Worm (Caenorhabditis elegans) whole organism, L4 larva: ENCODE results near the gene clh-5.

Experiments
- D1046.2 ChIP-seq: fragments of 200-800 bp; sonication (Bioruptor generic); IDR thresholded peaks from 2 replicates; pipeline ENCODE4 v1.3.6; 2022; ENCODE audit warnings: missing genetic modification characterization, missing compliant biosample characterization
- F37D6.2 ChIP-seq: sonication (generic microtip); optimal IDR thresholded peaks from 2 replicates; lab custom pipeline; 2016; ENCODE audit warnings: mild to moderate bottlenecking, missing genetic modification characterization, missing compliant biosample characterization
- R02D3.7 ChIP-seq: fragments of 150-350 bp; sonication (generic microtip); optimal IDR thresholded peaks from 3 replicates; lab custom pipeline; 2014; ENCODE audit warnings: missing biosample characterization, missing genetic modification characterization
- T20F7.1 ChIP-seq: fragments of 200-800 bp; sonication (Bioruptor generic); optimal IDR thresholded peaks from 2 replicates; lab custom pipeline; 2018; ENCODE audit warnings: mild to moderate bottlenecking, missing genetic modification characterization, missing compliant biosample characterization
- Y5F2A.4 ChIP-seq: fragments of 200-800 bp; sonication (Bioruptor generic); optimal IDR thresholded peaks from 2 replicates; lab custom pipeline; 2018; ENCODE audit warnings: mild to moderate bottlenecking, missing genetic modification characterization, missing compliant biosample characterization
- ZK337.2 ChIP-seq: fragments of 200-800 bp; sonication (Bioruptor generic); IDR thresholded peaks from 2 replicates; pipeline ENCODE4 v1.3.6; 2022; ENCODE audit warnings: missing genetic modification reagents, missing genetic modification characterization, missing compliant biosample characterization
- aha-1 ChIP-seq: fragments of 150-350 bp; peaks from one replicate; lab custom pipeline; 2014; ENCODE audit warnings: missing biosample characterization, missing genetic modification characterization
- aly-2 ChIP-seq: sonication (generic microtip); optimal IDR thresholded peaks from 2 replicates; lab custom pipeline; 2018; ENCODE audit warnings: missing biosample characterization, missing genetic modification characterization
- attf-4 ChIP-seq: sonication (generic microtip); optimal IDR thresholded peaks from 3 replicates; lab custom pipeline; 2017; ENCODE audit warnings: missing biosample characterization, missing genetic modification characterization
- ceh-44 ChIP-seq: fragments of 200-800 bp; sonication (Bioruptor generic); IDR thresholded peaks from 2 replicates; pipeline ENCODE4 v1.3.6; 2022; ENCODE audit warnings: missing genetic modification reagents, missing genetic modification characterization, missing compliant biosample characterization
- ceh-82 ChIP-seq: sonication (generic microtip); optimal IDR thresholded peaks from 2 replicates; lab custom pipeline; 2017; ENCODE audit warnings: missing biosample characterization, missing genetic modification characterization
- ces-1 ChIP-seq: fragments of 150-350 bp; sonication (generic microtip); optimal IDR thresholded peaks from 4 replicates; lab custom pipeline; 2014; ENCODE audit warnings: missing biosample characterization, missing genetic modification reagents, missing genetic modification characterization
- ctbp-1 ChIP-seq: fragments of 200-800 bp; sonication (Bioruptor generic); IDR thresholded peaks from 2 replicates; pipeline ENCODE4 v1.3.6; 2022; ENCODE audit warnings: missing genetic modification reagents, missing genetic modification characterization, missing compliant biosample characterization
- daf-12 ChIP-seq: fragments of 150-350 bp; optimal IDR thresholded peaks from 2 replicates; lab custom pipeline; 2014; ENCODE audit warnings: missing biosample characterization, missing genetic modification reagents, missing genetic modification characterization
- daf-19 ChIP-seq: fragments of 200-800 bp; sonication (Bioruptor generic); conservative IDR thresholded peaks from 2 replicates; pipeline ENCODE4 v1.3.6; 2022; ENCODE audit warnings: missing genetic modification characterization, missing compliant biosample characterization
- dmd-6 ChIP-seq: fragments of 200-800 bp; sonication (Bioruptor generic); IDR thresholded peaks from 2 replicates; pipeline ENCODE4 v1.3.6; 2022; ENCODE audit warnings: missing genetic modification reagents, missing genetic modification characterization, missing compliant biosample characterization
- dmd-8 ChIP-seq: fragments of 200-800 bp; sonication (Bioruptor generic); IDR thresholded peaks from 2 replicates; pipeline ENCODE4 v1.3.6; 2022; ENCODE audit warnings: missing genetic modification characterization, missing compliant biosample characterization
- dmd-9 ChIP-seq: fragments of 200-800 bp; sonication (Bioruptor generic); IDR thresholded peaks from 2 replicates; pipeline ENCODE4 v1.3.6; 2022; ENCODE audit warnings: missing genetic modification reagents, missing genetic modification characterization, missing compliant biosample characterization
- dve-1 ChIP-seq: sonication (generic microtip); optimal IDR thresholded peaks from 2 replicates; lab custom pipeline; 2017; ENCODE audit warnings: antibody characterized with exemption, mild to moderate bottlenecking, missing genetic modification characterization, missing compliant biosample characterization; ENCODE audit not compliant: insufficient read depth
- egl-27 ChIP-seq: sonication (generic microtip); optimal IDR thresholded peaks from 3 replicates; lab custom pipeline; 2017; ENCODE audit warnings: missing biosample characterization, missing genetic modification reagents, missing genetic modification characterization
- egl-43 ChIP-seq: fragments of 200-800 bp; sonication (Bioruptor generic); IDR thresholded peaks from 2 replicates; pipeline ENCODE4 v1.3.6; 2022; ENCODE audit warnings: missing genetic modification reagents, missing genetic modification characterization, missing compliant biosample characterization
- fkh-10 ChIP-seq: fragments of 150-350 bp; optimal IDR thresholded peaks from 2 replicates; lab custom pipeline; 2014; ENCODE audit warnings: missing biosample characterization, missing genetic modification reagents, missing genetic modification characterization
- fos-1 ChIP-seq: fragments of 150-350 bp; optimal IDR thresholded peaks from 2 replicates; lab custom pipeline; 2014; ENCODE audit warnings: missing biosample characterization, missing genetic modification characterization
- gei-8 ChIP-seq: fragments of 200-800 bp; sonication (Bioruptor generic); optimal IDR thresholded peaks from 2 replicates; lab custom pipeline; 2018; ENCODE audit warnings: mild to moderate bottlenecking, missing genetic modification characterization, missing compliant biosample characterization
- hif-1 ChIP-seq, 2 experiments: sonication (generic microtip); optimal IDR thresholded peaks; 2 replicates each; lab custom pipeline; 2016 to 2017; ENCODE audit warnings: missing compliant biosample characterization in 2 of 2, missing genetic modification characterization in 2 of 2, missing genetic modification reagents in 2 of 2, missing genotype in 2 of 2, mild to moderate bottlenecking in 1 of 2
- hlh-30 ChIP-seq: sonication (generic microtip); optimal IDR thresholded peaks from 2 replicates; lab custom pipeline; 2017; ENCODE audit warnings: antibody characterized with exemption, mild to moderate bottlenecking, missing genetic modification characterization, missing compliant biosample characterization; ENCODE audit not compliant: insufficient read depth
- lim-7 ChIP-seq: fragments of 200-800 bp; sonication (Bioruptor generic); IDR thresholded peaks from 2 replicates; pipeline ENCODE4 v1.3.6; 2022; ENCODE audit warnings: missing genetic modification characterization, missing compliant biosample characterization
- lin-15B ChIP-seq: fragments of 150-350 bp; sonication (generic microtip); optimal IDR thresholded peaks from 3 replicates; lab custom pipeline; 2014; ENCODE audit warnings: missing biosample characterization, missing genetic modification characterization
- lin-38 ChIP-seq: fragments of 200-800 bp; sonication (Bioruptor generic); IDR thresholded peaks from 2 replicates; pipeline ENCODE4 v1.3.6; 2022; ENCODE audit warnings: missing genetic modification reagents, missing genetic modification characterization, missing compliant biosample characterization
- lsy-2 ChIP-seq, 2 experiments: fragments of 150-350 bp in 1 of 2; sonication (generic microtip) in 1 of 2; optimal IDR thresholded peaks; 2 replicates each; lab custom pipeline; 2014 to 2017; ENCODE audit warnings: missing biosample characterization in 2 of 2, missing genetic modification characterization in 2 of 2
- madf-5 ChIP-seq, 2 experiments: fragments of 200-800 bp; sonication (Bioruptor generic); IDR thresholded peaks; 2 replicates each; pipeline ENCODE4 v1.3.6; 2022; ENCODE audit warnings: missing compliant biosample characterization in 2 of 2, missing genetic modification characterization in 2 of 2
- madf-9 ChIP-seq: fragments of 200-800 bp; sonication (Bioruptor generic); conservative IDR thresholded peaks from 2 replicates; pipeline ENCODE4 v1.3.6; 2022; ENCODE audit warnings: missing genetic modification reagents, missing genetic modification characterization, missing compliant biosample characterization
- mdt-29 ChIP-seq: fragments of 200-800 bp; sonication (Bioruptor generic); IDR thresholded peaks from 2 replicates; pipeline ENCODE4 v1.3.6; 2022; ENCODE audit warnings: missing genetic modification reagents, missing genetic modification characterization, missing compliant biosample characterization
- mep-1 ChIP-seq: fragments of 150-350 bp; sonication (generic microtip); optimal IDR thresholded peaks from 3 replicates; lab custom pipeline; 2014; ENCODE audit warnings: missing biosample characterization, missing genetic modification characterization
- mes-2 ChIP-seq: sonication (generic microtip); optimal IDR thresholded peaks from 2 replicates; lab custom pipeline; 2016; ENCODE audit warnings: missing genotype, mild to moderate bottlenecking, missing genetic modification characterization, missing compliant biosample characterization; ENCODE audit not compliant: poor library complexity, severe bottlenecking
- mxl-2 ChIP-seq: fragments of 200-800 bp; sonication (Bioruptor generic); conservative IDR thresholded peaks from 2 replicates; pipeline ENCODE4 v1.3.6; 2022; ENCODE audit warnings: missing genetic modification reagents, missing genetic modification characterization, missing compliant biosample characterization
- nhr-102 ChIP-seq: sonication (generic microtip); optimal IDR thresholded peaks from 2 replicates; lab custom pipeline; 2016; ENCODE audit warnings: mild to moderate bottlenecking, missing genetic modification characterization, moderate library complexity, missing compliant biosample characterization
- nhr-28 ChIP-seq: fragments of 150-350 bp; optimal IDR thresholded peaks from 2 replicates; lab custom pipeline; 2014; ENCODE audit warnings: missing biosample characterization, missing genetic modification characterization
- nhr-48 ChIP-seq: sonication (generic microtip); optimal IDR thresholded peaks from 2 replicates; lab custom pipeline; 2016; ENCODE audit warnings: mild to moderate bottlenecking, missing genetic modification characterization, missing compliant biosample characterization
- nhr-6 ChIP-seq: fragments of 150-350 bp; optimal IDR thresholded peaks from 2 replicates; lab custom pipeline; 2014; ENCODE audit warnings: missing biosample characterization, missing genetic modification characterization
- nhr-76 ChIP-seq: fragments of 150-350 bp; optimal IDR thresholded peaks from 2 replicates; lab custom pipeline; 2014; ENCODE audit warnings: missing biosample characterization, missing genetic modification characterization
- nhr-77 ChIP-seq: fragments of 150-350 bp; optimal IDR thresholded peaks from 2 replicates; lab custom pipeline; 2014; ENCODE audit warnings: missing biosample characterization, missing genetic modification characterization
- pqm-1 ChIP-seq: sonication (generic microtip); optimal IDR thresholded peaks from 2 replicates; lab custom pipeline; 2017; ENCODE audit warnings: missing biosample characterization, missing genetic modification characterization
- saeg-2 ChIP-seq: fragments of 200-800 bp; sonication (Bioruptor generic); IDR thresholded peaks from 2 replicates; pipeline ENCODE4 v1.3.6; 2022; ENCODE audit warnings: missing genetic modification reagents, missing genetic modification characterization, missing compliant biosample characterization
- sdz-12 ChIP-seq: fragments of 200-800 bp; sonication (Bioruptor generic); optimal IDR thresholded peaks from 2 replicates; lab custom pipeline; 2018; ENCODE audit warnings: mild to moderate bottlenecking, missing genetic modification characterization, missing compliant biosample characterization
- skn-1 ChIP-seq: fragments of 150-350 bp; optimal IDR thresholded peaks from 2 replicates; lab custom pipeline; 2014; ENCODE audit warnings: missing biosample characterization, missing genetic modification characterization
- spr-3 ChIP-seq: fragments of 200-800 bp; sonication (Bioruptor generic); optimal IDR thresholded peaks from 2 replicates; lab custom pipeline; 2018; ENCODE audit warnings: mild to moderate bottlenecking, missing genetic modification characterization, missing compliant biosample characterization
- tag-97 ChIP-seq: fragments of 200-800 bp; sonication (Bioruptor generic); IDR thresholded peaks from 2 replicates; pipeline ENCODE4 v1.3.6; 2022; ENCODE audit warnings: missing genetic modification characterization, missing compliant biosample characterization
- unc-130 ChIP-seq: sonication (generic microtip); optimal IDR thresholded peaks from 2 replicates; lab custom pipeline; 2016; ENCODE audit warnings: missing genetic modification reagents, missing genetic modification characterization, missing compliant biosample characterization
- unc-39 ChIP-seq: sonication (generic microtip); optimal IDR thresholded peaks from 2 replicates; lab custom pipeline; 2017; ENCODE audit warnings: missing biosample characterization, missing genetic modification characterization
- zfp-3 ChIP-seq: fragments of 200-800 bp; sonication (Bioruptor generic); conservative IDR thresholded peaks from 2 replicates; pipeline ENCODE4 v1.3.6; 2022; ENCODE audit warnings: missing genetic modification reagents, missing genetic modification characterization, missing compliant biosample characterization
- ztf-7 ChIP-seq: fragments of 150-350 bp; optimal IDR thresholded peaks from 2 replicates; lab custom pipeline; 2014; ENCODE audit warnings: missing biosample characterization, missing genetic modification characterization

clh-5 gene

DNA sequence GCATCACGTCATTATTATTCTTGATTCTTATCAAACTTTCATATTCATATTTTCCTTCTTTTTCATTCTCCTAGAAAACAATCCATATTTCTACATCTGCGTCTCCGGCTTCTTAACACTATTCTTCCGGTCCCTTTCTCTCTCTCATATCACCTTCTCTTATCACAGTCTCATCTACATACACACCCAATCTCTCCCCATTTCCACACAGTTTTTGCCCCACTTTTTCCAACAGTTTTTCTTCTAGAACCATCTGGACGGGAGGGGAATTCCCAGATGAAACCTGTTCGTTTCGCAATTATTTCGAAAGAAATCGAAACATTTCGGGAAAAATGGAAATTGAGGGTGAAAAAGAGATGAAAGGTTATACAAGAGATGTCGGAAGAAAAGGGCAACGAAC, 29.7 kb upstream of the clh-5 start (continued):
- TF ChIP-seq madf-5 (GFP tag; IDR thresholded peaks at IDR 0.05; lab: Robert Waterston, UW) (0 out of 4 replicates have a peak, but pooled peaks of 1 of the 2 experiments have one; percentile 26), nhr-28 (tag; lab: Kevin White, UChicago) (peak; percentile 86), lsy-2 (tag; optimal IDR thresholded peaks at IDR 0.05; lab: Kevin White, UChicago) (peak; percentile 44 to 68), D1046.2 (no peak), skn-1 (tag; lab: Kevin White, UChicago) (no peak), lim-7 (no peak), mxl-2 (GFP tag; lab: Robert Waterston, UW) (no peak), nhr-77 (peak; percentile 68), ztf-7 (tag; lab: Kevin White, UChicago) (no peak), egl-43 (GFP tag; lab: Robert Waterston, UW) (no peak), attf-4 (tag; lab: Kevin White, UChicago) (no peak), gei-8 (GFP tag; lab: Kevin White, UChicago) (no peak), ctbp-1 (0 out of 2 replicates have a peak, but pooled peaks have one; percentile 19), mes-2 (tag; lab: Kevin White, UChicago) (peak; percentile 19), mdt-29 (GFP tag; lab: Robert Waterston, UW) (peak; percentile 83), madf-9 (no peak), ceh-44 (GFP tag; lab: Robert Waterston, UW) (no peak), pqm-1 (peak; percentile 82), ceh-82 (tag; lab: Kevin White, UChicago) (no peak), nhr-48 (peak; percentile 79), hlh-30 (tag; lab: Kevin White, UChicago) (peak; percentile 47), fos-1 (tag; lab: Kevin White, UChicago) (no peak), egl-27 (no peak), tag-97 (no peak), hif-1 (tag; optimal IDR thresholded peaks at IDR 0.05; lab: Kevin White, UChicago) (peak in 1 of 2 experiments; percentile 11), zfp-3 (peak; percentile 67), nhr-76 (tag; lab: Kevin White, UChicago) (peak; percentile 38), nhr-102 (tag; lab: Kevin White, UChicago) (peak; percentile 19), nhr-6 (tag; lab: Kevin White, UChicago) (peak; percentile 51), dmd-6 (GFP tag; lab: Robert Waterston, UW) (peak; percentile 82), daf-19 (GFP tag; lab: Robert Waterston, UW) (no peak), aha-1 (tag; lab: Kevin White, UChicago) (no peak), daf-12 (no peak), F37D6.2 (tag; lab: Kevin White, UChicago) (no peak), R02D3.7 (tag; lab: Kevin White, UChicago) (no peak), ces-1 (no peak), dve-1 (tag; lab: Kevin White, UChicago) (peak; percentile 84), Y5F2A.4 (no peak), dmd-8 (no peak), unc-130 (GFP tag; lab: Kevin White, UChicago) (no peak), fkh-10 (GFP tag; lab: Kevin White, UChicago) (no peak), lin-15B (tag; lab: Kevin White, UChicago) (no peak), saeg-2 (GFP tag; lab: Robert Waterston, UW) (no peak), aly-2 (tag; lab: Kevin White, UChicago) (no peak), lin-38 (GFP tag; lab: Robert Waterston, UW) (peak; percentile 26; the same call in 1 of the 2 replicates), dmd-9 (GFP tag; lab: Robert Waterston, UW) (no peak), spr-3 (GFP tag; lab: Kevin White, UChicago) (no peak), ZK337.2 (GFP tag; lab: Robert Waterston, UW) (no peak), mep-1 (tag; lab: Kevin White, UChicago) (peak; percentile 40), T20F7.1 (GFP tag; lab: Kevin White, UChicago) (peak; percentile 20), unc-39 (no peak), sdz-12 (GFP tag; lab: Kevin White, UChicago) (no peak)
